Worm (Caenorhabditis elegans): ENCODE measurements around the gene F54E7.9.

- no peak for TF ChIP-seq ama-1 (optimal IDR thresholded peaks at IDR 0.05)
- no peak for TF ChIP-seq ets-7 (tag; optimal IDR thresholded peaks at IDR 0.05)
- no peak for TF ChIP-seq hnd-1 (tag; optimal IDR thresholded peaks at IDR 0.05)
- TF ChIP-seq hmbx-1 (tag; optimal IDR thresholded peaks at IDR 0.05), result no peak
- TF ChIP-seq tbx-11 (GFP tag; IDR thresholded peaks at IDR 0.05), result no peak
- TF ChIP-seq tbx-37 (GFP tag; conservative IDR thresholded peaks at IDR 0.05), result no peak
- TF ChIP-seq hmg-4 (GFP tag; optimal IDR thresholded peaks at IDR 0.05), result no peak
- no peak for TF ChIP-seq ceh-36 (tag; optimal IDR thresholded peaks at IDR 0.05)
- TF ChIP-seq scrt-1 (GFP tag; IDR thresholded peaks at IDR 0.05), result no peak
- TF ChIP-seq ceh-13 (GFP tag; optimal IDR thresholded peaks at IDR 0.05), result no peak
Observed at ce11 chrIII:5639893-5640292, 37.8 kb downstream of the F54E7.9 start.
